Fruit fly (Drosophila melanogaster) whole organism, prepupa: ENCODE measurements around the gene fne.

Experiments used
- Blimp-1 ChIP-seq: fragments of 200-800 bp; sonication (Bioruptor generic); optimal IDR thresholded peaks from 3 replicates; lab custom pipeline; 2017; ENCODE audit warnings: missing biosample characterization, missing genetic modification characterization, mild to moderate bottlenecking, moderate library complexity, missing genetic modification reagents
- CG10631 ChIP-seq: fragments of 200-800 bp; sonication (Bioruptor generic); optimal IDR thresholded peaks from 2 replicates; lab custom pipeline; 2016; ENCODE audit warnings: missing biosample characterization, missing genetic modification characterization
- CG11294 ChIP-seq: fragments of 200-800 bp; sonication (Bioruptor generic); IDR thresholded peaks from 2 replicates; pipeline ENCODE4 v1.3.6; 2022; ENCODE audit warnings: missing biosample characterization, missing genetic modification characterization
- CG11762 ChIP-seq: fragments of 200-800 bp; sonication (Bioruptor generic); optimal IDR thresholded peaks from 3 replicates; lab custom pipeline; 2016; ENCODE audit warnings: missing biosample characterization, missing genetic modification characterization; ENCODE audit not compliant: insufficient read depth
- CG11902 ChIP-seq: fragments of 200-800 bp; sonication (Bioruptor generic); optimal IDR thresholded peaks from 3 replicates; lab custom pipeline; 2016; ENCODE audit warnings: missing biosample characterization, missing genetic modification characterization
- CG15336 ChIP-seq: fragments of 200-800 bp; sonication (Bioruptor generic); IDR thresholded peaks from 2 replicates; pipeline ENCODE4 v1.3.6; 2022; ENCODE audit warnings: missing biosample characterization, missing genetic modification characterization
- CG16779 ChIP-seq: fragments of 200-800 bp; sonication (Bioruptor generic); optimal IDR thresholded peaks from 3 replicates; lab custom pipeline; 2017; ENCODE audit warnings: missing biosample characterization, mild to moderate bottlenecking, missing genetic modification characterization
- CG3032 ChIP-seq: fragments of 200-800 bp; optimal IDR thresholded peaks from 2 replicates; lab custom pipeline; 2019; ENCODE audit warnings: missing biosample characterization, mild to moderate bottlenecking, missing genetic modification characterization, moderate library complexity
- CG31627 ChIP-seq: fragments of 200-800 bp; sonication (Bioruptor generic); optimal IDR thresholded peaks from 3 replicates; lab custom pipeline; 2016; ENCODE audit warnings: missing biosample characterization, missing genetic modification characterization
- CG32006 ChIP-seq: fragments of 200-800 bp; sonication (Bioruptor generic); optimal IDR thresholded peaks from 3 replicates; lab custom pipeline; 2017; ENCODE audit warnings: missing biosample characterization, mild to moderate bottlenecking, missing genetic modification characterization
- CG34406 ChIP-seq: fragments of 200-800 bp; sonication (Bioruptor generic); optimal IDR thresholded peaks from 3 replicates; lab custom pipeline; 2016; ENCODE audit warnings: missing biosample characterization, missing genetic modification characterization
- CG3919 ChIP-seq: fragments of 200-800 bp; sonication (Bioruptor generic); optimal IDR thresholded peaks from 3 replicates; lab custom pipeline; 2016; ENCODE audit warnings: missing biosample characterization, missing genetic modification characterization
- CG4318 ChIP-seq: fragments of 200-800 bp; sonication (Bioruptor generic); optimal IDR thresholded peaks from 3 replicates; lab custom pipeline; 2017; ENCODE audit warnings: missing biosample characterization, mild to moderate bottlenecking, missing genetic modification characterization
- CG6163 ChIP-seq: fragments of 200-800 bp; sonication (Bioruptor generic); IDR thresholded peaks from 3 replicates; pipeline ENCODE4 v1.3.6; 2022; ENCODE audit warnings: missing biosample characterization, missing genetic modification characterization
- CG6792 ChIP-seq: fragments of 200-800 bp; sonication (Bioruptor generic); optimal IDR thresholded peaks from 3 replicates; lab custom pipeline; 2016; ENCODE audit warnings: missing biosample characterization, missing genetic modification characterization
- CG6808 ChIP-seq: fragments of 200-800 bp; sonication (Bioruptor generic); optimal IDR thresholded peaks from 3 replicates; lab custom pipeline; 2017; ENCODE audit warnings: missing biosample characterization, missing genetic modification characterization, mild to moderate bottlenecking, moderate library complexity, missing genetic modification reagents
- CG6854 ChIP-seq: fragments of 200-800 bp; sonication (Bioruptor generic); optimal IDR thresholded peaks from 2 replicates; lab custom pipeline; 2017; ENCODE audit warnings: missing biosample characterization, mild to moderate bottlenecking, missing genetic modification characterization
- CG7368 ChIP-seq: fragments of 200-800 bp; sonication (Bioruptor generic); optimal IDR thresholded peaks from 3 replicates; lab custom pipeline; 2016; ENCODE audit warnings: missing biosample characterization, missing genetic modification characterization
- CG8119 ChIP-seq: fragments of 200-800 bp; sonication (Bioruptor generic); IDR thresholded peaks from 3 replicates; pipeline ENCODE4 v1.3.6; 2022; ENCODE audit warnings: missing biosample characterization, missing genetic modification characterization
- CG8319 ChIP-seq: fragments of 200-800 bp; sonication (Bioruptor generic); optimal IDR thresholded peaks from 3 replicates; lab custom pipeline; 2016; ENCODE audit warnings: missing biosample characterization, missing genetic modification characterization
- CG8632 ChIP-seq: fragments of 200-800 bp; sonication (Bioruptor generic); optimal IDR thresholded peaks from 3 replicates; lab custom pipeline; 2016; ENCODE audit warnings: missing biosample characterization, missing genetic modification characterization
- Eip93F ChIP-seq: fragments of 200-800 bp; sonication (Bioruptor generic); optimal IDR thresholded peaks from 2 replicates; lab custom pipeline; 2016; ENCODE audit warnings: missing biosample characterization, mild to moderate bottlenecking, missing genetic modification characterization
- Ets96B ChIP-seq: fragments of 200-800 bp; optimal IDR thresholded peaks from 2 replicates; lab custom pipeline; 2019; ENCODE audit warnings: missing biosample characterization, mild to moderate bottlenecking, missing genetic modification characterization, moderate library complexity
- Gug ChIP-seq: fragments of 200-800 bp; sonication (Bioruptor generic); IDR thresholded peaks from 2 replicates; pipeline ENCODE4 v1.3.6; 2022; ENCODE audit warnings: missing biosample characterization, missing genetic modification characterization
- Hr38 ChIP-seq: sonication (Bioruptor generic); optimal IDR thresholded peaks from 2 replicates; lab custom pipeline; 2016; ENCODE audit warnings: missing biosample characterization, missing genetic modification characterization
- Hr4 ChIP-seq: fragments of 200-800 bp; sonication (Bioruptor generic); optimal IDR thresholded peaks from 3 replicates; lab custom pipeline; 2016; ENCODE audit warnings: missing biosample characterization, missing genetic modification characterization
- Lpt ChIP-seq: fragments of 200-800 bp; sonication (Bioruptor generic); optimal IDR thresholded peaks from 3 replicates; lab custom pipeline; 2016; ENCODE audit warnings: missing biosample characterization, missing genetic modification characterization
- OdsH ChIP-seq: fragments of 200-800 bp; sonication (Bioruptor generic); optimal IDR thresholded peaks from 3 replicates; lab custom pipeline; 2016; ENCODE audit warnings: missing biosample characterization, missing genetic modification characterization
- Smox ChIP-seq: fragments of 200-800 bp; sonication (Bioruptor generic); optimal IDR thresholded peaks from 3 replicates; lab custom pipeline; 2016; ENCODE audit warnings: missing biosample characterization, missing genetic modification characterization
- Sox102F ChIP-seq: fragments of 200-800 bp; sonication (Bioruptor generic); optimal IDR thresholded peaks from 2 replicates; lab custom pipeline; 2016; ENCODE audit warnings: missing biosample characterization, mild to moderate bottlenecking, missing genetic modification characterization
- Sox14 ChIP-seq: fragments of 200-800 bp; sonication (Bioruptor generic); optimal IDR thresholded peaks from 3 replicates; lab custom pipeline; 2016; ENCODE audit warnings: missing biosample characterization, missing genetic modification characterization
- Sox15 ChIP-seq: fragments of 200-800 bp; sonication (Bioruptor generic); optimal IDR thresholded peaks from 3 replicates; lab custom pipeline; 2016; ENCODE audit warnings: missing biosample characterization, missing genetic modification characterization
- achi ChIP-seq: fragments of 200-800 bp; sonication (Bioruptor generic); optimal IDR thresholded peaks from 3 replicates; lab custom pipeline; 2016; ENCODE audit warnings: missing biosample characterization, missing genetic modification characterization
- acj6 ChIP-seq: fragments of 200-800 bp; sonication (Bioruptor generic); optimal IDR thresholded peaks from 3 replicates; lab custom pipeline; 2016; ENCODE audit warnings: missing biosample characterization, missing genetic modification characterization
- cyc ChIP-seq: fragments of 200-800 bp; sonication (Bioruptor generic); optimal IDR thresholded peaks from 3 replicates; lab custom pipeline; 2016; ENCODE audit warnings: missing biosample characterization, missing genetic modification characterization
- dac ChIP-seq: fragments of 200-800 bp; sonication (Bioruptor generic); optimal IDR thresholded peaks from 2 replicates; lab custom pipeline; 2017; ENCODE audit warnings: missing biosample characterization, mild to moderate bottlenecking, missing genetic modification characterization
- dsx ChIP-seq: fragments of 200-800 bp; optimal IDR thresholded peaks from 3 replicates; lab custom pipeline; 2019; ENCODE audit warnings: missing biosample characterization, mild to moderate bottlenecking, missing genetic modification characterization, moderate library complexity; ENCODE audit not compliant: poor library complexity, severe bottlenecking
- eg ChIP-seq: fragments of 200-800 bp; sonication (Bioruptor generic); IDR thresholded peaks from 3 replicates; pipeline ENCODE4 v1.3.6; 2022; ENCODE audit warnings: missing biosample characterization, missing genetic modification characterization
- fd59A ChIP-seq: fragments of 200-800 bp; sonication (Bioruptor generic); optimal IDR thresholded peaks from 2 replicates; lab custom pipeline; 2017; ENCODE audit warnings: missing biosample characterization, mild to moderate bottlenecking, missing genetic modification characterization, missing genetic modification reagents
- fd85E ChIP-seq: fragments of 200-800 bp; sonication (Bioruptor generic); optimal IDR thresholded peaks from 3 replicates; lab custom pipeline; 2016; ENCODE audit warnings: missing biosample characterization, missing genetic modification characterization
- fkh ChIP-seq: fragments of 200-800 bp; sonication (Bioruptor generic); optimal IDR thresholded peaks from 3 replicates; lab custom pipeline; 2017; ENCODE audit warnings: missing biosample characterization, mild to moderate bottlenecking, missing genetic modification characterization, moderate library complexity
- lz ChIP-seq: fragments of 200-800 bp; sonication (Bioruptor generic); optimal IDR thresholded peaks from 3 replicates; lab custom pipeline; 2016; ENCODE audit warnings: missing biosample characterization, missing genetic modification characterization
- net ChIP-seq: fragments of 200-800 bp; sonication (Bioruptor generic); optimal IDR thresholded peaks from 3 replicates; lab custom pipeline; 2016; ENCODE audit warnings: missing biosample characterization, missing genetic modification characterization
- spab ChIP-seq: fragments of 200-800 bp; sonication (Bioruptor generic); optimal IDR thresholded peaks from 2 replicates; lab custom pipeline; 2017; ENCODE audit warnings: missing biosample characterization, mild to moderate bottlenecking, missing genetic modification characterization, missing genetic modification reagents
- ss ChIP-seq, 2 experiments: fragments of 200-800 bp; sonication (Bioruptor generic); optimal IDR thresholded peaks; 2 replicates in 1 of 2; 3 replicates in 1 of 2; lab custom pipeline; 2017 to 2018; ENCODE audit warnings: mild to moderate bottlenecking in 2 of 2, missing biosample characterization in 2 of 2, missing genetic modification characterization in 2 of 2, moderate library complexity in 1 of 2
- svp ChIP-seq: fragments of 200-800 bp; sonication (Bioruptor generic); peaks from one replicate; lab custom pipeline; 2016; ENCODE audit warnings: missing biosample characterization, missing genetic modification characterization
- vri ChIP-seq: fragments of 200-800 bp; sonication (Bioruptor generic); optimal IDR thresholded peaks from 3 replicates; lab custom pipeline; 2016; ENCODE audit warnings: missing biosample characterization, mild to moderate bottlenecking, missing genetic modification characterization

Gene fne

DNA sequence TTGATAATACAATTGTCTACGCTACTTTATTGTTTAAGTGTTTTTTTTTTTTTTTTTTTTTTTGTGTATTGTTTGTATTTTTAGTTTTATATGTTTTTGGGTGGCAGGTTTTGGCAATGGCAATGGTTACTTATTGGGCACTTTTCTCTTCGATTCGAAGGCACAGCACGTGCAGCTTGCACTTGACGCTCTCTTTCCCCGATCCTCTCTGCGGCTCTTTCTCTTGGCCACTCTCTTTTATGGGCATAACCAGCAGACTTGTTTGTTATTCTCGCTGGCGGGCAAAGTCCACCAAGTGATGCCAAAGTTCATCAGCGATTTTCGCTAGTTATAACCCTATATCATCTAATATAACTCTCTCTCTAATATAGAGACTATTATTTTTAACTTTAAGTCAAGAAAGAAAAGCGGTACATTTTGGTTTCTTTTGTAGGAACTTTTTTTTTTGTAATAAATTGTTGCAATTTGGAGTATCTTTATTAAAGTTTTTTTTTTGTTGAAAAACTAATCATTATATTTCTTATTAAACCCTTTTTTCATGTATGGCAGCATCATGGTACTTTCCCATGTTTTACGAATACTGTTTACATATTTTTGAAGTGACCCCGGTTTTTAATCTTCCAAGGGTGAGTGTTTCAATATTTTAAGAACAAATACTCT is 27.0 kb upstream of the fne start (continued):
- TF ChIP-seq CG6792 (GFP tag; lab: Kevin White, UChicago) = no peak
- no peak for TF ChIP-seq dsx (GFP tag; lab: Kevin White, UChicago)
- TF ChIP-seq CG11902 (GFP tag; lab: Kevin White, UChicago) = no peak
- peak; percentile 50 for TF ChIP-seq CG16779
- TF ChIP-seq CG8632 (GFP tag; lab: Kevin White, UChicago) = no peak
- no peak; the same call in 2 of the 3 replicates for TF ChIP-seq CG8119
- TF ChIP-seq fkh (GFP tag; lab: Kevin White, UChicago) = no peak
- peak; percentile 3 for TF ChIP-seq CG7368 (GFP tag; lab: Kevin White, UChicago)
- peak; percentile 8 for TF ChIP-seq Eip93F (GFP tag; lab: Kevin White, UChicago)
- TF ChIP-seq svp (GFP tag; lab: Kevin White, UChicago) = peak; percentile 90
- no peak for TF ChIP-seq Sox14 (GFP tag; lab: Kevin White, UChicago)
- TF ChIP-seq dac (GFP tag; lab: Kevin White, UChicago) = no peak
- TF ChIP-seq vri (GFP tag; lab: Kevin White, UChicago) = no peak
- peak; percentile 29 for TF ChIP-seq OdsH
- TF ChIP-seq Smox (GFP tag; lab: Kevin White, UChicago) = peak; percentile 28
- TF ChIP-seq CG6808 = peak; percentile 82
- TF ChIP-seq CG8319 (GFP tag; lab: Kevin White, UChicago) = no peak
- no peak for TF ChIP-seq CG4318 (GFP tag; lab: Kevin White, UChicago)
- peak; percentile 43 for TF ChIP-seq CG3919 (GFP tag; lab: Kevin White, UChicago)
- no peak for TF ChIP-seq Hr38 (GFP tag; lab: Kevin White, UChicago)
- TF ChIP-seq CG10631 = no peak
- no peak for TF ChIP-seq CG11762 (GFP tag; lab: Kevin White, UChicago)
- TF ChIP-seq Hr4 = no peak
- peak; percentile 52 for TF ChIP-seq net (GFP tag; lab: Kevin White, UChicago)
- TF ChIP-seq fd59A (GFP tag; lab: Kevin White, UChicago) = no peak
- peak; percentile 13 for TF ChIP-seq CG32006 (GFP tag; lab: Kevin White, UChicago)
- no peak for TF ChIP-seq Gug (GFP tag; lab: Robert Waterston, UW)
- peak; percentile 23; the same call in 1 of the 3 replicates for TF ChIP-seq eg
- TF ChIP-seq ss (GFP tag; optimal IDR thresholded peaks at IDR 0.05; lab: Kevin White, UChicago) = peak; percentile 89 to 90
- no peak for TF ChIP-seq CG34406
- no peak for TF ChIP-seq Lpt (GFP tag; lab: Kevin White, UChicago)
- no peak for TF ChIP-seq Blimp-1 (GFP tag; lab: Kevin White, UChicago)
- no peak for TF ChIP-seq lz (GFP tag; lab: Kevin White, UChicago)
- no peak for TF ChIP-seq cyc (GFP tag; lab: Kevin White, UChicago)
- TF ChIP-seq spab (GFP tag; lab: Kevin White, UChicago) = peak; percentile 42
- no peak for TF ChIP-seq Sox15 (GFP tag; lab: Kevin White, UChicago)
- TF ChIP-seq Sox102F (GFP tag; lab: Kevin White, UChicago) = peak; percentile 56
- TF ChIP-seq acj6 (GFP tag; lab: Kevin White, UChicago) = no peak
- TF ChIP-seq fd85E (GFP tag; lab: Kevin White, UChicago) = peak; percentile 3
- TF ChIP-seq CG15336 (GFP tag; lab: Robert Waterston, UW) = no peak

DNA sequence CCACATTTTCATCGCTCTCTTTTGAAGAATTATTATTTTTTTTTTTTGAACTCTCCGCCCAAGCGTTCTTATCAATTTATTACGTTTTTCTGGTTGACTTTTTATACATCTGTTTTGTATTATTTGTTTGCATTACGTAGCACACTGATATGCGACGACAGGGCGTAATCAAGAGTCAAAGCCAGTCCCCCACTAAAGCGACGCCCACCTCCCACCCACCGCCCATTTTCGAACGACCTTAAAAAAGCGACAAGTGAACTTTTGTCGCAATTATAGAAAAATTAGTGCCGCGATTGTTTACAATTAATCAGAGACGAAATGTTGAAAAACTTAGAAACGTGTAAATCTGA is 26.5 kb upstream of the fne start:
- no peak for TF ChIP-seq CG32006 (GFP tag; lab: Kevin White, UChicago)
- no peak for TF ChIP-seq CG31627
- TF ChIP-seq fd85E (GFP tag; lab: Kevin White, UChicago) = no peak
- TF ChIP-seq CG8119 = no peak
- peak; percentile 20 for TF ChIP-seq fkh (GFP tag; lab: Kevin White, UChicago)
- no peak for TF ChIP-seq net (GFP tag; lab: Kevin White, UChicago)
- no peak for TF ChIP-seq CG6854 (GFP tag; lab: Kevin White, UChicago)
- TF ChIP-seq Hr4 = no peak
- TF ChIP-seq CG6163 = peak; percentile 20; the same call in 1 of the 3 replicates
- no peak for TF ChIP-seq CG15336 (GFP tag; lab: Robert Waterston, UW)
- 0 out of 2 replicates have a peak, but pooled peaks have one; percentile 9 for TF ChIP-seq Gug (GFP tag; lab: Robert Waterston, UW)
- peak; percentile 40; the same call in 1 of the 3 replicates for TF ChIP-seq eg
- peak; percentile 64 for TF ChIP-seq svp (GFP tag; lab: Kevin White, UChicago)
- no peak for TF ChIP-seq Ets96B (tag; lab: Kevin White, UChicago)
- TF ChIP-seq CG11294 (GFP tag; lab: Robert Waterston, UW) = no peak
- no peak for TF ChIP-seq achi (GFP tag; lab: Kevin White, UChicago)
- TF ChIP-seq Sox14 (GFP tag; lab: Kevin White, UChicago) = no peak
- TF ChIP-seq CG6808 = no peak
- peak; percentile 10 for TF ChIP-seq CG3032 (tag; lab: Kevin White, UChicago)
- no peak for TF ChIP-seq CG11902 (GFP tag; lab: Kevin White, UChicago)
- no peak for TF ChIP-seq Smox (GFP tag; lab: Kevin White, UChicago)
- TF ChIP-seq Sox102F (GFP tag; lab: Kevin White, UChicago) = no peak
- no peak for TF ChIP-seq Eip93F (GFP tag; lab: Kevin White, UChicago)
- TF ChIP-seq cyc (GFP tag; lab: Kevin White, UChicago) = no peak
- TF ChIP-seq vri (GFP tag; lab: Kevin White, UChicago) = peak; percentile 73
- no peak for TF ChIP-seq Hr38 (GFP tag; lab: Kevin White, UChicago)
- TF ChIP-seq fd59A (GFP tag; lab: Kevin White, UChicago) = no peak
